Fruit fly (Drosophila melanogaster) S2 (cell line): ENCODE results near the gene wgn.

Experiments used
- CG8478 ChIP-seq: fragments of >200 bp; optimal IDR thresholded peaks from 2 replicates; lab custom pipeline; 2018
- CTCF ChIP-seq, 2 experiments: fragments of >200 bp; optimal IDR thresholded peaks; 2 replicates each; lab custom pipeline; 2018

DNA sequence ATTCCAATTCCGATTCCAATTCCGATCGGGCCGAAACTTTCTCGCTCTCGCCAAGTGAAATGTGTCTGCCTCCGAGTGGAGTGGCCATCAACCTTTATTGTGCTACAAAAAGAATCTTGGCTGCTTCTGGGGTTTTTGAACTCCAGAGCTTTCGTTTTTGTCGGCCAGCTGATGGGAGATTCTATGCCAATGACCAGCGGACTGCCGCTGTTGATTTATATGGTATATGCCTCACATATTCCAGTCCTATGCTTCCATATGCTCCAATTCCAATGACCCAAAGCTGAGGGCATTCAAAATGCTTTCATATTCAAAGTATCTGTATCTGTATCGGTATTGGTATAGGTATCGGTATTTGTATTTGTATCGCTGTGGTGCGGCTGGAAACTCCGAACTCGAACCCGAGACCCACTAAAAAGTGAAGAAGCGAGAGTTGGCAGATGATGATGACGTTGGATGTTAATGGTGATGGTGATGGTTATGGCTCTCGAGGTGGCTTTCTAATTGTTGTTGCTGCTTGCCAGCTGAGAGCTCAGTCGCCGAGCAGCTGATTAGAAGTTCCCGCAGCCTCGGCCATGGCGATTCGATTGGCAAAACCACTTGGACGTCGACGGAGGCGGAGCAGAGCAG is 38.3 kb upstream of the wgn start:
- TF ChIP-seq CG8478 (lab: Kevin White, UChicago), result no peak
- TF ChIP-seq CTCF (optimal IDR thresholded peaks at IDR 0.05; lab: Kevin White, UChicago), result no peak
